Worm (Caenorhabditis elegans) whole organism, L4 larva: Measurements from ENCODE around the gene pap-3.

ENCODE experiments used
- F10B5.3 ChIP-seq: sonication (generic microtip); optimal IDR thresholded peaks from 2 replicates; lab custom pipeline; 2016; ENCODE audit warnings: mild to moderate bottlenecking, missing genetic modification characterization, missing compliant biosample characterization
- F49E8.2 ChIP-seq: sonication (generic microtip); optimal IDR thresholded peaks from 2 replicates; lab custom pipeline; 2016; ENCODE audit warnings: missing compliant biosample characterization, mild to moderate bottlenecking, missing genetic modification characterization, borderline replicate concordance
- R02D3.7 ChIP-seq: fragments of 150-350 bp; sonication (generic microtip); optimal IDR thresholded peaks from 3 replicates; lab custom pipeline; 2014; ENCODE audit warnings: missing biosample characterization, missing genetic modification characterization
- T20F7.1 ChIP-seq: fragments of 200-800 bp; sonication (Bioruptor generic); optimal IDR thresholded peaks from 2 replicates; lab custom pipeline; 2018; ENCODE audit warnings: mild to moderate bottlenecking, missing genetic modification characterization, missing compliant biosample characterization
- T26A8.4 ChIP-seq: fragments of 200-800 bp; sonication (Bioruptor generic); IDR thresholded peaks from 2 replicates; pipeline ENCODE4 v1.3.6; 2022; ENCODE audit warnings: missing genetic modification characterization, missing compliant biosample characterization
- Y48G9A.11 ChIP-seq: fragments of 200-800 bp; sonication (Bioruptor generic); IDR thresholded peaks from 2 replicates; pipeline ENCODE4 v1.3.6; 2022; ENCODE audit warnings: missing genetic modification reagents, missing genetic modification characterization, missing compliant biosample characterization
- ZK337.2 ChIP-seq: fragments of 200-800 bp; sonication (Bioruptor generic); IDR thresholded peaks from 2 replicates; pipeline ENCODE4 v1.3.6; 2022; ENCODE audit warnings: missing genetic modification reagents, missing genetic modification characterization, missing compliant biosample characterization
- ceh-20 ChIP-seq: fragments of 200-800 bp; sonication (Bioruptor generic); IDR thresholded peaks from 2 replicates; pipeline ENCODE4 v1.3.6; 2022; ENCODE audit warnings: missing genetic modification reagents, missing genetic modification characterization, missing compliant biosample characterization
- ceh-44 ChIP-seq: fragments of 200-800 bp; sonication (Bioruptor generic); IDR thresholded peaks from 2 replicates; pipeline ENCODE4 v1.3.6; 2022; ENCODE audit warnings: missing genetic modification reagents, missing genetic modification characterization, missing compliant biosample characterization
- ceh-62 ChIP-seq: sonication (generic microtip); optimal IDR thresholded peaks from 2 replicates; lab custom pipeline; 2017; ENCODE audit warnings: missing biosample characterization, missing genetic modification characterization
- daf-16 ChIP-seq, 3 experiments: sonication (generic microtip); optimal IDR thresholded peaks; 2 replicates each; lab custom pipeline; 2016 to 2017; ENCODE audit warnings: missing genetic modification characterization in 3 of 3, missing genetic modification reagents in 3 of 3, mild to moderate bottlenecking in 2 of 3, missing compliant biosample characterization in 2 of 3, missing biosample characterization in 1 of 3, moderate library complexity in 1 of 3
- daf-19 ChIP-seq: fragments of 200-800 bp; sonication (Bioruptor generic); conservative IDR thresholded peaks from 2 replicates; pipeline ENCODE4 v1.3.6; 2022; ENCODE audit warnings: missing genetic modification characterization, missing compliant biosample characterization
- dmd-6 ChIP-seq: fragments of 200-800 bp; sonication (Bioruptor generic); IDR thresholded peaks from 2 replicates; pipeline ENCODE4 v1.3.6; 2022; ENCODE audit warnings: missing genetic modification reagents, missing genetic modification characterization, missing compliant biosample characterization
- dmd-9 ChIP-seq: fragments of 200-800 bp; sonication (Bioruptor generic); IDR thresholded peaks from 2 replicates; pipeline ENCODE4 v1.3.6; 2022; ENCODE audit warnings: missing genetic modification reagents, missing genetic modification characterization, missing compliant biosample characterization
- dpl-1 ChIP-seq: fragments of 150-350 bp; optimal IDR thresholded peaks from 2 replicates; lab custom pipeline; 2014; ENCODE audit warnings: missing biosample characterization, missing genetic modification reagents, missing genetic modification characterization
- duxl-1 ChIP-seq: sonication (generic microtip); optimal IDR thresholded peaks from 2 replicates; lab custom pipeline; 2016; ENCODE audit warnings: mild to moderate bottlenecking, missing genetic modification characterization, moderate library complexity, missing compliant biosample characterization; ENCODE audit not compliant: poor library complexity
- dve-1 ChIP-seq: sonication (generic microtip); optimal IDR thresholded peaks from 2 replicates; lab custom pipeline; 2017; ENCODE audit warnings: antibody characterized with exemption, mild to moderate bottlenecking, missing genetic modification characterization, missing compliant biosample characterization; ENCODE audit not compliant: insufficient read depth
- fos-1 ChIP-seq: fragments of 150-350 bp; optimal IDR thresholded peaks from 2 replicates; lab custom pipeline; 2014; ENCODE audit warnings: missing biosample characterization, missing genetic modification characterization
- gei-8 ChIP-seq: fragments of 200-800 bp; sonication (Bioruptor generic); optimal IDR thresholded peaks from 2 replicates; lab custom pipeline; 2018; ENCODE audit warnings: mild to moderate bottlenecking, missing genetic modification characterization, missing compliant biosample characterization
- hlh-30 ChIP-seq: sonication (generic microtip); optimal IDR thresholded peaks from 2 replicates; lab custom pipeline; 2017; ENCODE audit warnings: antibody characterized with exemption, mild to moderate bottlenecking, missing genetic modification characterization, missing compliant biosample characterization; ENCODE audit not compliant: insufficient read depth
- lin-1 ChIP-seq: fragments of 200-800 bp; sonication (Bioruptor generic); IDR thresholded peaks from 2 replicates; pipeline ENCODE4 v1.3.6; 2022; ENCODE audit warnings: missing genetic modification reagents, missing genetic modification characterization, missing compliant biosample characterization
- lin-13 ChIP-seq: fragments of 150-350 bp; optimal IDR thresholded peaks from 2 replicates; lab custom pipeline; 2014; ENCODE audit warnings: missing biosample characterization, missing genetic modification reagents, missing genetic modification characterization
- lin-29 ChIP-seq: fragments of 200-800 bp; sonication (Bioruptor generic); IDR thresholded peaks from 2 replicates; pipeline ENCODE4 v1.3.6; 2022; ENCODE audit warnings: missing genetic modification reagents, missing genetic modification characterization, missing compliant biosample characterization
- madf-5 ChIP-seq, 2 experiments: fragments of 200-800 bp; sonication (Bioruptor generic); IDR thresholded peaks; 2 replicates each; pipeline ENCODE4 v1.3.6; 2022; ENCODE audit warnings: missing compliant biosample characterization in 2 of 2, missing genetic modification characterization in 2 of 2
- madf-9 ChIP-seq: fragments of 200-800 bp; sonication (Bioruptor generic); conservative IDR thresholded peaks from 2 replicates; pipeline ENCODE4 v1.3.6; 2022; ENCODE audit warnings: missing genetic modification reagents, missing genetic modification characterization, missing compliant biosample characterization
- mdl-1 ChIP-seq, 2 experiments: fragments of 150-350 bp in 1 of 2; sonication (generic microtip) in 1 of 2; optimal IDR thresholded peaks; 2 replicates each; lab custom pipeline; 2014 to 2017; ENCODE audit warnings: missing biosample characterization in 2 of 2, missing genetic modification characterization in 2 of 2
- mdt-29 ChIP-seq: fragments of 200-800 bp; sonication (Bioruptor generic); IDR thresholded peaks from 2 replicates; pipeline ENCODE4 v1.3.6; 2022; ENCODE audit warnings: missing genetic modification reagents, missing genetic modification characterization, missing compliant biosample characterization
- mep-1 ChIP-seq: fragments of 150-350 bp; sonication (generic microtip); optimal IDR thresholded peaks from 3 replicates; lab custom pipeline; 2014; ENCODE audit warnings: missing biosample characterization, missing genetic modification characterization
- mxl-2 ChIP-seq: fragments of 200-800 bp; sonication (Bioruptor generic); conservative IDR thresholded peaks from 2 replicates; pipeline ENCODE4 v1.3.6; 2022; ENCODE audit warnings: missing genetic modification reagents, missing genetic modification characterization, missing compliant biosample characterization
- mxl-3 ChIP-seq: fragments of 200-800 bp; sonication (Bioruptor generic); optimal IDR thresholded peaks from 2 replicates; lab custom pipeline; 2018; ENCODE audit warnings: mild to moderate bottlenecking, missing genetic modification characterization, missing compliant biosample characterization
- nhr-10 ChIP-seq: fragments of 150-350 bp; optimal IDR thresholded peaks from 2 replicates; lab custom pipeline; 2014; ENCODE audit warnings: missing biosample characterization, missing genetic modification characterization
- nhr-102 ChIP-seq: sonication (generic microtip); optimal IDR thresholded peaks from 2 replicates; lab custom pipeline; 2016; ENCODE audit warnings: mild to moderate bottlenecking, missing genetic modification characterization, moderate library complexity, missing compliant biosample characterization
- nhr-111 ChIP-seq: fragments of 200-800 bp; sonication (Bioruptor generic); optimal IDR thresholded peaks from 2 replicates; lab custom pipeline; 2018; ENCODE audit warnings: mild to moderate bottlenecking, missing genetic modification characterization, missing compliant biosample characterization
- nhr-237 ChIP-seq: sonication (generic microtip); optimal IDR thresholded peaks from 2 replicates; lab custom pipeline; 2017; ENCODE audit warnings: missing biosample characterization, missing genetic modification characterization
- nhr-25 ChIP-seq: sonication (generic microtip); optimal IDR thresholded peaks from 2 replicates; lab custom pipeline; 2017; ENCODE audit warnings: missing genetic modification characterization, mild to moderate bottlenecking, missing compliant biosample characterization, antibody characterized with exemption, moderate library complexity, borderline replicate concordance; ENCODE audit not compliant: insufficient read depth
- nhr-42 ChIP-seq: fragments of 200-800 bp; sonication (Bioruptor generic); IDR thresholded peaks from 2 replicates; pipeline ENCODE4 v1.3.6; 2022; ENCODE audit warnings: missing genetic modification characterization, missing compliant biosample characterization
- nhr-48 ChIP-seq: sonication (generic microtip); optimal IDR thresholded peaks from 2 replicates; lab custom pipeline; 2016; ENCODE audit warnings: mild to moderate bottlenecking, missing genetic modification characterization, missing compliant biosample characterization
- nhr-77 ChIP-seq: fragments of 150-350 bp; optimal IDR thresholded peaks from 2 replicates; lab custom pipeline; 2014; ENCODE audit warnings: missing biosample characterization, missing genetic modification characterization
- php-3 ChIP-seq: fragments of 200-800 bp; sonication (Bioruptor generic); IDR thresholded peaks from 2 replicates; pipeline ENCODE4 v1.3.6; 2022; ENCODE audit warnings: missing genetic modification reagents, missing genetic modification characterization, missing compliant biosample characterization
- pqm-1 ChIP-seq: sonication (generic microtip); optimal IDR thresholded peaks from 2 replicates; lab custom pipeline; 2017; ENCODE audit warnings: missing biosample characterization, missing genetic modification characterization
- spr-1 ChIP-seq: sonication (generic microtip); optimal IDR thresholded peaks from 2 replicates; lab custom pipeline; 2016; ENCODE audit warnings: mild to moderate bottlenecking, missing genetic modification characterization, missing compliant biosample characterization
- tag-97 ChIP-seq: fragments of 200-800 bp; sonication (Bioruptor generic); IDR thresholded peaks from 2 replicates; pipeline ENCODE4 v1.3.6; 2022; ENCODE audit warnings: missing genetic modification characterization, missing compliant biosample characterization
- unc-39 ChIP-seq: sonication (generic microtip); optimal IDR thresholded peaks from 2 replicates; lab custom pipeline; 2017; ENCODE audit warnings: missing biosample characterization, missing genetic modification characterization
- unc-62 ChIP-seq, 3 experiments: fragments of 150-350 bp in 1 of 3; sonication (generic microtip); optimal IDR thresholded peaks in 2 of 3; peaks in 1 of 3; 1 replicate in 1 of 3; 2 replicates in 2 of 3; lab custom pipeline; 2014 to 2017; ENCODE audit warnings: missing biosample characterization in 3 of 3, missing genetic modification characterization in 3 of 3, missing genetic modification reagents in 3 of 3, missing genotype in 1 of 3
- vab-7 ChIP-seq: fragments of 200-800 bp; sonication (Bioruptor generic); IDR thresholded peaks from 2 replicates; pipeline ENCODE4 v1.3.6; 2022; ENCODE audit warnings: missing genetic modification reagents, missing genetic modification characterization, missing compliant biosample characterization
- zfp-3 ChIP-seq: fragments of 200-800 bp; sonication (Bioruptor generic); conservative IDR thresholded peaks from 2 replicates; pipeline ENCODE4 v1.3.6; 2022; ENCODE audit warnings: missing genetic modification reagents, missing genetic modification characterization, missing compliant biosample characterization
- zip-11 ChIP-seq: fragments of 200-800 bp; sonication (Bioruptor generic); IDR thresholded peaks from 2 replicates; pipeline ENCODE4 v1.3.6; 2022; ENCODE audit warnings: missing genetic modification characterization, missing compliant biosample characterization

pap-3 gene

DNA sequence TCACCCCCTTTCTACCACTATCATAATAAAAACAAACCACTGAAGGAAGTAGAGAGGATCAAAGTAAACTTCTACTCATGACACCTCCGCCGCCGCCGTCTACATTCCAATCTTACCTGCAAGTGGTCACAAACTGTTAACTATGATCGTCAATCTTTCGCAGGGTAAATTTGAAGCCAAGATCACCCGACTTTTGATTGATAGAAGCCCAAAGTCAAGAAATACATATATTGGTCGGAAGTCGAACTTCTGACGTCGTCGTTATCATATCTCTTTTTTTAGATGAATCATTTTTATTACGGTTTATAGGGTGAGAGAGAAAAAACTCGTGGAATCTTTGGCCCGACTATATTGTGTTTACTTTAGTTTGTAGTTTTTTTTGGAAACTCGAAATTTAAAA is 22.0 kb upstream of the pap-3 start (continued):
- TF ChIP-seq nhr-48 (tag; lab: Kevin White, UChicago) (peak; percentile 68), madf-5 (GFP tag; IDR thresholded peaks at IDR 0.05; lab: Robert Waterston, UW) (no peak), F10B5.3 (tag; lab: Kevin White, UChicago) (no peak), mdl-1 (tag; optimal IDR thresholded peaks at IDR 0.05; lab: Kevin White, UChicago) (peak; percentile 56 to 66), hlh-30 (tag; lab: Kevin White, UChicago) (peak; percentile 18), nhr-77 (tag; lab: Kevin White, UChicago) (no peak), ceh-62 (tag; lab: Kevin White, UChicago) (no peak), ceh-44 (no peak), pqm-1 (tag; lab: Kevin White, UChicago) (no peak), nhr-42 (GFP tag; lab: Robert Waterston, UW) (no peak), daf-19 (no peak), unc-39 (tag; lab: Kevin White, UChicago) (no peak), dmd-6 (peak; percentile 39), nhr-102 (tag; lab: Kevin White, UChicago) (no peak), dmd-9 (GFP tag; lab: Robert Waterston, UW) (no peak), nhr-10 (tag; lab: Kevin White, UChicago) (no peak), ZK337.2 (GFP tag; lab: Robert Waterston, UW) (no peak), fos-1 (tag; lab: Kevin White, UChicago) (no peak), mdt-29 (no peak), F49E8.2 (tag; lab: Kevin White, UChicago) (no peak), vab-7 (no peak), zip-11 (GFP tag; lab: Robert Waterston, UW) (no peak), duxl-1 (tag; lab: Kevin White, UChicago) (no peak), T20F7.1 (GFP tag; lab: Kevin White, UChicago) (no peak), dpl-1 (no peak)

DNA sequence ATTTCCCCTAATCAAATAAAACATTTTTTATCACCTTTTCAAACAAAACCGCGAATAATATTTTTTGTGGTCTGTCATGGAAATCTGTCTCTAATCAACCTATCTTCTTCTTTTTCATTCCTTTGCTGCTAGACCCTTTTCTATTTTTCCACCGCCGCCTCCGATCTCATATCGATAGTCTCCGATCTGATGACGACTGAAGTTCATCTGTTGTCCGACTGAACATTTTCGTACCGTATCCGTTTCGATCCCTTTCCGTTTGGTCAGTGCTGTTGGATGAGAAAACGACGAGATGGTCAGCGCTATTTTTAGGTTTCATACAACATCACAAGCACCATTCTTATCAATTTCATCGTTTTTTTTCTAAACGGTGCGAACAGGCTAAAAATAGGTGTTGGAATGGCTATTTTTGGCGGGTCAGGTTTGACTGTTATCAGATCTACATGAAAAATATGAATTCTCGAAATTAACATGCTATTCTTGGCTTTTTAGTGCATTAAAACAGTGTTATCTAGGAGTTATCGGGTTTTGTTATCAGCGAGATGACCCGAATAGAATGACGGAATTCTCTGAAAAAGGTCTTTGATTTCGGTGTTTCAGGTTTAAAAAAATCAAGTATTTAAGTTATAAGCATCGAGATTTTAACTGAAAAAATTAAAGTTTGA is 20.3 kb upstream of the pap-3 start:
- TF ChIP-seq spr-1 (tag; lab: Kevin White, UChicago) (no peak), unc-62 (GFP tag; optimal IDR thresholded peaks at IDR 0.05 in 1 of 2; lab: Kevin White, UChicago) (no peak), unc-62 (tag; optimal IDR thresholded peaks at IDR 0.05; lab: Kevin White, UChicago) (no peak), duxl-1 (tag; lab: Kevin White, UChicago) (no peak), nhr-237 (no peak), lin-1 (GFP tag; lab: Robert Waterston, UW) (no peak), fos-1 (tag; lab: Kevin White, UChicago) (no peak), mxl-2 (GFP tag; lab: Robert Waterston, UW) (no peak), Y48G9A.11 (no peak), gei-8 (GFP tag; lab: Kevin White, UChicago) (peak; percentile 51), ceh-44 (no peak), T26A8.4 (GFP tag; lab: Robert Waterston, UW) (no peak), T20F7.1 (GFP tag; lab: Kevin White, UChicago) (no peak), nhr-48 (tag; lab: Kevin White, UChicago) (peak; percentile 76), dve-1 (tag; lab: Kevin White, UChicago) (peak; percentile 37), nhr-25 (tag; lab: Kevin White, UChicago) (peak; percentile 21), tag-97 (GFP tag; lab: Robert Waterston, UW) (no peak), zfp-3 (GFP tag; lab: Robert Waterston, UW) (no peak), R02D3.7 (tag; lab: Kevin White, UChicago) (no peak), php-3 (GFP tag; lab: Robert Waterston, UW) (0 out of 2 replicates have a peak, but pooled peaks have one; percentile 35), mdl-1 (tag; optimal IDR thresholded peaks at IDR 0.05; lab: Kevin White, UChicago) (peak; percentile 49 to 71), lin-13 (GFP tag; lab: Kevin White, UChicago) (no peak), daf-16 (GFP tag; optimal IDR thresholded peaks at IDR 0.05; lab: Kevin White, UChicago) (no peak), daf-16 (tag; optimal IDR thresholded peaks at IDR 0.05; lab: Kevin White, UChicago) (peak; percentile 3), ceh-20 (GFP tag; lab: Robert Waterston, UW) (no peak), mxl-3 (GFP tag; lab: Kevin White, UChicago) (peak; percentile 12), mep-1 (tag; lab: Kevin White, UChicago) (peak; percentile 23), lin-29 (no peak), nhr-111 (no peak), madf-9 (GFP tag; lab: Robert Waterston, UW) (no peak), nhr-10 (tag; lab: Kevin White, UChicago) (no peak)
